Worm (Caenorhabditis elegans) whole organism, L4 larva: Measurements from ENCODE around the gene cdd-2.

Experiments
- F37D6.2 ChIP-seq: sonication (generic microtip); optimal IDR thresholded peaks from 2 replicates; lab custom pipeline; 2016; ENCODE audit warnings: mild to moderate bottlenecking, missing genetic modification characterization, missing compliant biosample characterization
- aly-2 ChIP-seq: sonication (generic microtip); optimal IDR thresholded peaks from 2 replicates; lab custom pipeline; 2018; ENCODE audit warnings: missing biosample characterization, missing genetic modification characterization
- ceh-82 ChIP-seq: sonication (generic microtip); optimal IDR thresholded peaks from 2 replicates; lab custom pipeline; 2017; ENCODE audit warnings: missing biosample characterization, missing genetic modification characterization
- egl-27 ChIP-seq: sonication (generic microtip); optimal IDR thresholded peaks from 3 replicates; lab custom pipeline; 2017; ENCODE audit warnings: missing biosample characterization, missing genetic modification reagents, missing genetic modification characterization
- fkh-10 ChIP-seq: fragments of 150-350 bp; optimal IDR thresholded peaks from 2 replicates; lab custom pipeline; 2014; ENCODE audit warnings: missing biosample characterization, missing genetic modification reagents, missing genetic modification characterization
- fos-1 ChIP-seq: fragments of 150-350 bp; optimal IDR thresholded peaks from 2 replicates; lab custom pipeline; 2014; ENCODE audit warnings: missing biosample characterization, missing genetic modification characterization
- hlh-30 ChIP-seq: sonication (generic microtip); optimal IDR thresholded peaks from 2 replicates; lab custom pipeline; 2017; ENCODE audit warnings: antibody characterized with exemption, mild to moderate bottlenecking, missing genetic modification characterization, missing compliant biosample characterization; ENCODE audit not compliant: insufficient read depth
- lin-38 ChIP-seq: fragments of 200-800 bp; sonication (Bioruptor generic); IDR thresholded peaks from 2 replicates; pipeline ENCODE4 v1.3.6; 2022; ENCODE audit warnings: missing genetic modification reagents, missing genetic modification characterization, missing compliant biosample characterization
- mxl-2 ChIP-seq: fragments of 200-800 bp; sonication (Bioruptor generic); conservative IDR thresholded peaks from 2 replicates; pipeline ENCODE4 v1.3.6; 2022; ENCODE audit warnings: missing genetic modification reagents, missing genetic modification characterization, missing compliant biosample characterization
- rbr-2 ChIP-seq: sonication (generic microtip); optimal IDR thresholded peaks from 2 replicates; lab custom pipeline; 2016; ENCODE audit warnings: missing genotype, missing genetic modification characterization, missing compliant biosample characterization
- saeg-2 ChIP-seq: fragments of 200-800 bp; sonication (Bioruptor generic); IDR thresholded peaks from 2 replicates; pipeline ENCODE4 v1.3.6; 2022; ENCODE audit warnings: missing genetic modification reagents, missing genetic modification characterization, missing compliant biosample characterization
- snpc-4 ChIP-seq: fragments of 150-350 bp; optimal IDR thresholded peaks from 2 replicates; lab custom pipeline; 2014; ENCODE audit warnings: missing biosample characterization, missing genetic modification characterization
- unc-62 ChIP-seq, 3 experiments: fragments of 150-350 bp in 1 of 3; sonication (generic microtip); optimal IDR thresholded peaks in 2 of 3; peaks in 1 of 3; 1 replicate in 1 of 3; 2 replicates in 2 of 3; lab custom pipeline; 2014 to 2017; ENCODE audit warnings: missing biosample characterization in 3 of 3, missing genetic modification characterization in 3 of 3, missing genetic modification reagents in 3 of 3, missing genotype in 1 of 3
- zip-2 ChIP-seq: fragments of 150-350 bp; optimal IDR thresholded peaks from 2 replicates; lab custom pipeline; 2014; ENCODE audit warnings: missing biosample characterization, missing genetic modification characterization

- no peak for TF ChIP-seq aly-2 (tag; lab: Kevin White, UChicago)
- no peak for TF ChIP-seq snpc-4
- TF ChIP-seq fos-1 (tag; lab: Kevin White, UChicago), result no peak
- no peak for TF ChIP-seq ceh-82 (tag; lab: Kevin White, UChicago)
- no peak for TF ChIP-seq mxl-2 (GFP tag; lab: Robert Waterston, UW)
- no peak for TF ChIP-seq lin-38 (GFP tag; lab: Robert Waterston, UW)
- TF ChIP-seq rbr-2 (tag; lab: Kevin White, UChicago), result no peak
- no peak for TF ChIP-seq egl-27 (tag; lab: Kevin White, UChicago)
- TF ChIP-seq zip-2 (tag; lab: Kevin White, UChicago), result no peak
- no peak for TF ChIP-seq saeg-2
- TF ChIP-seq hlh-30 (tag; lab: Kevin White, UChicago), result no peak
- no peak for TF ChIP-seq fkh-10
- peak in 1 of 2 experiments; percentile 61 for TF ChIP-seq unc-62 (GFP tag; optimal IDR thresholded peaks at IDR 0.05 in 1 of 2; lab: Kevin White, UChicago)
- TF ChIP-seq unc-62 (tag; optimal IDR thresholded peaks at IDR 0.05; lab: Kevin White, UChicago), result no peak
- TF ChIP-seq F37D6.2, result no peak
These were observed 40.9 kb upstream of the cdd-2 start, which contains the start of gene cla-1 for ce11 chrIV:7588631-7589030.
